Fruit fly (Drosophila melanogaster) whole organism, wandering third instar larva: ENCODE data around the gene CG45075.

ENCODE experiments used
- Dfd ChIP-seq: fragments of >200 bp; optimal IDR thresholded peaks from 2 replicates; lab custom pipeline; 2017; ENCODE audit warnings: missing biosample characterization, missing genetic modification characterization
- HLH106 ChIP-seq: fragments of 200-800 bp; optimal IDR thresholded peaks from 3 replicates; lab custom pipeline; 2019; ENCODE audit warnings: missing biosample characterization, mild to moderate bottlenecking, missing genetic modification characterization, moderate library complexity
- Hnf4 ChIP-seq: fragments of 200-800 bp; sonication (Bioruptor generic); optimal IDR thresholded peaks from 2 replicates; lab custom pipeline; 2016; ENCODE audit warnings: missing biosample characterization, mild to moderate bottlenecking, missing genetic modification characterization
- Hr78 ChIP-seq: fragments of >200 bp; optimal IDR thresholded peaks from 2 replicates; lab custom pipeline; 2017; ENCODE audit warnings: missing biosample characterization, missing genetic modification characterization
- Jra ChIP-seq: sonication (Bioruptor generic); optimal IDR thresholded peaks from 2 replicates; lab custom pipeline; 2016; ENCODE audit warnings: missing biosample characterization, missing genetic modification characterization
- N ChIP-seq: fragments of >200 bp; optimal IDR thresholded peaks from 2 replicates; lab custom pipeline; 2018; ENCODE audit warnings: missing biosample characterization, missing external identifiers, missing genetic modification characterization
- dmrt93B ChIP-seq: fragments of 200-800 bp; sonication (Bioruptor generic); optimal IDR thresholded peaks from 2 replicates; lab custom pipeline; 2018; ENCODE audit warnings: missing biosample characterization, mild to moderate bottlenecking, missing genetic modification characterization
- fru ChIP-seq: fragments of 200-800 bp; sonication (Bioruptor generic); optimal IDR thresholded peaks from 3 replicates; lab custom pipeline; 2016; ENCODE audit warnings: missing biosample characterization, mild to moderate bottlenecking, missing genetic modification characterization
- pan ChIP-seq: fragments of >200 bp; optimal IDR thresholded peaks from 2 replicates; lab custom pipeline; 2017
- sage ChIP-seq: fragments of 200-800 bp; sonication (Bioruptor generic); optimal IDR thresholded peaks from 2 replicates; lab custom pipeline; 2016; ENCODE audit warnings: missing biosample characterization, mild to moderate bottlenecking, missing genetic modification characterization
- usp ChIP-seq: fragments of >200 bp; optimal IDR thresholded peaks from 2 replicates; lab custom pipeline; 2017; ENCODE audit warnings: missing biosample characterization, missing genetic modification characterization

DNA sequence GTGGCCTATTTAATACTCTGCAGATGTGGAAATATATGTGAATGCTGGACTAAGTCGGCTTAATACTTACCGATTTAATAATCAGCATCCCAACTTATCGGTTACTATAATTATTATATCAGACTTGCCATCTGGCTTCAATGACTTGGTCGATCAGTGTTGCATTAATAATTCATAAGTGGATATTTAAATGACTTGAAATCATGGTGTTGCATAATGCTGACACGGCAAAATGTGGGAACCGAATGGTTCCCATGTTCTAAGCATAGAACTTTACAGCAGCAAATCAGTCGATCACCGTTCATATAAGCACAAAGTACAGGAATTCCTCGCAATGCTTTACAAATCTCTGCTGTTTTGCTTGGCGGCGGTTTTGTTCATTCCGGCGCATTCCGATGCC lies 31.0 kb upstream of the CG45075 start, which contains the start of gene CG34180:
- no peak for TF ChIP-seq fru (GFP tag; lab: Kevin White, UChicago)
- TF ChIP-seq Dfd (GFP tag; lab: Kevin White, UChicago): no peak
- TF ChIP-seq dmrt93B (GFP tag; lab: Kevin White, UChicago): no peak
- no peak for TF ChIP-seq Hr78 (GFP tag; lab: Kevin White, UChicago)
- TF ChIP-seq usp: no peak
- TF ChIP-seq pan (lab: Kevin White, UChicago): no peak
- TF ChIP-seq N (GFP tag; lab: Kevin White, UChicago): no peak
- TF ChIP-seq HLH106 (tag; lab: Kevin White, UChicago): no peak
- no peak for TF ChIP-seq Jra (GFP tag; lab: Kevin White, UChicago)
- TF ChIP-seq sage (GFP tag; lab: Kevin White, UChicago): no peak
- TF ChIP-seq Hnf4 (GFP tag; lab: Kevin White, UChicago): no peak
